Worm (Caenorhabditis elegans) whole organism, L1 larva: ENCODE data around the gene sago-1.
A peak's percentile ranks its signal among the peaks of the same experiment; 100 is the strongest.

ENCODE experiments used
- C04F5.9 ChIP-seq: sonication (generic microtip); optimal IDR thresholded peaks from 2 replicates; lab custom pipeline; 2016; ENCODE audit warnings: missing genetic modification characterization, missing compliant biosample characterization
- C16A3.4 ChIP-seq: fragments of 150-350 bp; optimal IDR thresholded peaks from 2 replicates; lab custom pipeline; 2014; ENCODE audit warnings: missing biosample characterization, missing genetic modification characterization
- C34B4.2 ChIP-seq: sonication (generic microtip); optimal IDR thresholded peaks from 2 replicates; lab custom pipeline; 2017; ENCODE audit warnings: mild to moderate bottlenecking, missing genetic modification characterization, missing compliant biosample characterization
- F16B12.6 ChIP-seq: fragments of 150-350 bp; optimal IDR thresholded peaks from 2 replicates; lab custom pipeline; 2014; ENCODE audit warnings: missing biosample characterization, missing genetic modification characterization
- Y116A8C.19 ChIP-seq: sonication (generic microtip); optimal IDR thresholded peaks from 2 replicates; lab custom pipeline; 2016; ENCODE audit warnings: missing compliant biosample characterization, missing genetic modification characterization, borderline replicate concordance
- aly-2 ChIP-seq: fragments of 150-350 bp; optimal IDR thresholded peaks from 2 replicates; lab custom pipeline; 2014; ENCODE audit warnings: missing biosample characterization, missing genetic modification characterization
- ama-1 ChIP-seq: fragments of 150-350 bp; optimal IDR thresholded peaks from 2 replicates; lab custom pipeline; 2014
- blmp-1 ChIP-seq: fragments of 150-350 bp; optimal IDR thresholded peaks from 2 replicates; lab custom pipeline; 2014; ENCODE audit warnings: missing biosample characterization, missing genetic modification characterization
- ceh-82 ChIP-seq, 3 experiments: fragments of 150-350 bp in 1 of 3; sonication (generic microtip) in 2 of 3; optimal IDR thresholded peaks; 2 replicates each; lab custom pipeline; 2014 to 2017; ENCODE audit warnings: missing biosample characterization in 3 of 3, missing genetic modification characterization in 3 of 3
- dpl-1 ChIP-seq, 3 experiments: fragments of 150-350 bp in 2 of 3; sonication (generic microtip) in 1 of 3; optimal IDR thresholded peaks; 2 replicates each; lab custom pipeline; 2014 to 2017; ENCODE audit warnings: missing biosample characterization in 3 of 3, missing genetic modification characterization in 3 of 3, missing genetic modification reagents in 3 of 3
- efl-1 ChIP-seq, 4 experiments: fragments of 150-350 bp; optimal IDR thresholded peaks in 3 of 4; peaks in 1 of 4; 1 replicate in 1 of 4; 2 replicates in 3 of 4; lab custom pipeline; 2014; ENCODE audit warnings: missing biosample characterization in 2 of 4, missing genetic modification characterization in 2 of 4, missing genetic modification reagents in 2 of 4
- egl-27 ChIP-seq, 2 experiments: fragments of 150-350 bp in 1 of 2; sonication (generic microtip); optimal IDR thresholded peaks; 3 replicates each; lab custom pipeline; 2017 to 2018; ENCODE audit warnings: missing biosample characterization in 2 of 2, missing genetic modification characterization in 2 of 2, missing genetic modification reagents in 2 of 2
- elt-2 ChIP-seq: sonication (generic microtip); optimal IDR thresholded peaks from 2 replicates; lab custom pipeline; 2016; ENCODE audit warnings: missing genetic modification characterization, mild to moderate bottlenecking, inconsistent platforms, missing compliant biosample characterization, missing genetic modification reagents
- elt-3 ChIP-seq, 6 experiments: fragments of 150-350 bp in 1 of 6; sonication (generic microtip); optimal IDR thresholded peaks; 2 replicates each; lab custom pipeline; 2017 to 2018; ENCODE audit warnings: missing biosample characterization in 6 of 6, missing genetic modification characterization in 6 of 6, inconsistent platforms in 1 of 6
- fkh-10 ChIP-seq: sonication (generic microtip); optimal IDR thresholded peaks from 2 replicates; lab custom pipeline; 2017; ENCODE audit warnings: missing biosample characterization, missing genetic modification reagents, missing genetic modification characterization
- grh-1 ChIP-seq: fragments of 200-800 bp; sonication (Bioruptor generic); IDR thresholded peaks from 2 replicates; pipeline ENCODE4 v1.3.6; 2022; ENCODE audit warnings: missing genetic modification reagents, missing genetic modification characterization, missing compliant biosample characterization
- hlh-17 ChIP-seq: fragments of 200-800 bp; sonication (Bioruptor generic); optimal IDR thresholded peaks from 2 replicates; lab custom pipeline; 2018; ENCODE audit warnings: missing genetic modification characterization, mild to moderate bottlenecking, missing compliant biosample characterization, moderate library complexity, borderline replicate concordance
- hlh-4 ChIP-seq: sonication (generic microtip); optimal IDR thresholded peaks from 2 replicates; lab custom pipeline; 2016; ENCODE audit warnings: mild to moderate bottlenecking, missing genetic modification characterization, missing compliant biosample characterization
- jun-1 ChIP-seq: fragments of 150-350 bp; optimal IDR thresholded peaks from 2 replicates; lab custom pipeline; 2014; ENCODE audit warnings: missing biosample characterization, missing genetic modification reagents, missing genetic modification characterization
- lin-14 ChIP-seq: fragments of 200-800 bp; sonication (Bioruptor generic); optimal IDR thresholded peaks from 2 replicates; lab custom pipeline; 2018; ENCODE audit warnings: mild to moderate bottlenecking, missing genetic modification characterization, moderate library complexity, missing compliant biosample characterization
- lin-35 ChIP-seq, 2 experiments: fragments of 150-350 bp; optimal IDR thresholded peaks; 2 replicates each; lab custom pipeline; 2014; ENCODE audit warnings: missing biosample characterization in 2 of 2, missing genetic modification characterization in 2 of 2, missing genetic modification reagents in 2 of 2
- lsy-2 ChIP-seq, 2 experiments: fragments of 150-350 bp; optimal IDR thresholded peaks; 2 replicates each; lab custom pipeline; 2014; ENCODE audit warnings: missing biosample characterization in 2 of 2, missing genetic modification characterization in 2 of 2
- mdl-1 ChIP-seq, 2 experiments: fragments of 150-350 bp; optimal IDR thresholded peaks; 2 replicates each; lab custom pipeline; 2014 to 2017; ENCODE audit warnings: missing biosample characterization in 2 of 2, missing genetic modification characterization in 2 of 2, inconsistent platforms in 1 of 2
- mef-2 ChIP-seq: fragments of 150-350 bp; optimal IDR thresholded peaks from 2 replicates; lab custom pipeline; 2014; ENCODE audit warnings: missing biosample characterization, missing genetic modification characterization
- mep-1 ChIP-seq: fragments of 150-350 bp; optimal IDR thresholded peaks from 2 replicates; lab custom pipeline; 2014; ENCODE audit warnings: missing biosample characterization, missing genetic modification characterization
- nhr-19 ChIP-seq: fragments of 200-800 bp; sonication (Bioruptor generic); conservative IDR thresholded peaks from 2 replicates; pipeline ENCODE4 v1.3.6; 2022; ENCODE audit warnings: missing genetic modification characterization, missing compliant biosample characterization
- nhr-20 ChIP-seq: sonication (generic microtip); optimal IDR thresholded peaks from 2 replicates; lab custom pipeline; 2016; ENCODE audit warnings: mild to moderate bottlenecking, missing genetic modification characterization, missing compliant biosample characterization
- nhr-47 ChIP-seq: sonication (generic microtip); optimal IDR thresholded peaks from 2 replicates; lab custom pipeline; 2016; ENCODE audit warnings: mild to moderate bottlenecking, missing genetic modification characterization, moderate library complexity, missing compliant biosample characterization
- nhr-71 ChIP-seq: sonication (generic microtip); optimal IDR thresholded peaks from 2 replicates; lab custom pipeline; 2016; ENCODE audit warnings: mild to moderate bottlenecking, missing genetic modification characterization, moderate library complexity, missing compliant biosample characterization
- nhr-77 ChIP-seq: fragments of 150-350 bp; optimal IDR thresholded peaks from 2 replicates; lab custom pipeline; 2014; ENCODE audit warnings: missing biosample characterization, missing genetic modification characterization
- nhr-84 ChIP-seq: sonication (generic microtip); optimal IDR thresholded peaks from 2 replicates; lab custom pipeline; 2017; ENCODE audit warnings: missing biosample characterization, missing genetic modification characterization
- nhr-85 ChIP-seq: sonication (generic microtip); peaks from one replicate; lab custom pipeline; 2016; ENCODE audit warnings: missing genetic modification characterization, inconsistent platforms, missing compliant biosample characterization
- nhr-90 ChIP-seq: sonication (generic microtip); optimal IDR thresholded peaks from 2 replicates; lab custom pipeline; 2016; ENCODE audit warnings: mild to moderate bottlenecking, missing genetic modification characterization, missing compliant biosample characterization; ENCODE audit not compliant: poor library complexity
- pax-3 ChIP-seq: fragments of 200-800 bp; sonication (Bioruptor generic); optimal IDR thresholded peaks from 2 replicates; lab custom pipeline; 2018; ENCODE audit warnings: mild to moderate bottlenecking, missing genetic modification characterization, moderate library complexity, missing compliant biosample characterization
- pqm-1 ChIP-seq: sonication (generic microtip); optimal IDR thresholded peaks from 3 replicates; lab custom pipeline; 2017; ENCODE audit warnings: missing biosample characterization, missing genetic modification characterization
- snu-23 ChIP-seq: sonication (generic microtip); optimal IDR thresholded peaks from 2 replicates; lab custom pipeline; 2016; ENCODE audit warnings: missing genetic modification characterization, missing compliant biosample characterization
- sox-4 ChIP-seq: sonication (generic microtip); optimal IDR thresholded peaks from 2 replicates; lab custom pipeline; 2016; ENCODE audit warnings: missing genetic modification characterization, missing compliant biosample characterization
- tbx-2 ChIP-seq: sonication (generic microtip); optimal IDR thresholded peaks from 2 replicates; lab custom pipeline; 2016; ENCODE audit warnings: missing genetic modification characterization, missing compliant biosample characterization
- tlp-1 ChIP-seq: fragments of 150-350 bp; optimal IDR thresholded peaks from 2 replicates; lab custom pipeline; 2014; ENCODE audit warnings: missing biosample characterization, missing genetic modification characterization
- unc-130 ChIP-seq: fragments of 150-350 bp; optimal IDR thresholded peaks from 2 replicates; lab custom pipeline; 2017; ENCODE audit warnings: missing biosample characterization, missing genetic modification characterization, inconsistent platforms
- unc-86 ChIP-seq: sonication (generic microtip); optimal IDR thresholded peaks from 2 replicates; lab custom pipeline; 2016; ENCODE audit warnings: missing genetic modification characterization, missing compliant biosample characterization
- zip-4 ChIP-seq: fragments of 200-800 bp; sonication (Bioruptor generic); optimal IDR thresholded peaks from 2 replicates; lab custom pipeline; 2018; ENCODE audit warnings: mild to moderate bottlenecking, missing genetic modification characterization, moderate library complexity, missing compliant biosample characterization
- ztf-11 ChIP-seq, 2 experiments: sonication (generic microtip); optimal IDR thresholded peaks; 2 replicates each; lab custom pipeline; 2016 to 2017; ENCODE audit warnings: missing genetic modification characterization in 2 of 2, missing biosample characterization in 1 of 2, missing compliant biosample characterization in 1 of 2

Gene sago-1

DNA sequence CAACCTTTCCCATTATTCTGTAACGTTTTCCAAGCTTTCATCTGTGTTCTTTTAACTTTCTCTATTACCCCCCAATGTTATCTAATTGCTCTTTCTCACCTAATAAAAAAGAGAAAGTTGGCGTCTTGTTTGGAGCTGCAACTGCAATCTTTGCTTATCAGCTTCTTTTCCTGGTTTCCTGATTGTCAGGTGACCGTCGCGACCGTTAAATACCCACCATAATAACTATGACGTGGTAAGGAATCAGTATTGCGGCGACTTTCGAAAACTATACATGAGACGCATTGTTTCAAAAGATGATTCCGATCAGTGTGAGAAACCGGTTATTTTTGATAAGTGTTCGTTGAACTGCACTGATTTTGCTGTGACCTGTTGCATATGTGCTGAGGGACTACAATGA is 28.4 kb upstream of the sago-1 start (continued):
- TF ChIP-seq F16B12.6 (tag; lab: Kevin White, UChicago) (no peak), tlp-1 (no peak), sox-4 (no peak), fkh-10 (GFP tag; lab: Kevin White, UChicago) (no peak), pqm-1 (tag; lab: Kevin White, UChicago) (peak; percentile 65), ceh-82 (tag; optimal IDR thresholded peaks at IDR 0.05; lab: Kevin White, UChicago) (no peak), lin-14 (peak; percentile 39)

- no peak for TF ChIP-seq sox-4
- no peak for TF ChIP-seq aly-2
- no peak for TF ChIP-seq hlh-4 (tag; lab: Kevin White, UChicago)
- TF ChIP-seq nhr-77, result peak; percentile 25
- TF ChIP-seq C34B4.2, result no peak
- peak; percentile 55 for TF ChIP-seq jun-1 (tag; lab: Kevin White, UChicago)
- peak; percentile 31 for TF ChIP-seq blmp-1
- TF ChIP-seq snu-23, result peak; percentile 57
- TF ChIP-seq dpl-1 (GFP tag; optimal IDR thresholded peaks at IDR 0.05; lab: Kevin White, UChicago), result peak in 1 of 3 experiments; percentile 23
- TF ChIP-seq zip-4 (GFP tag; lab: Kevin White, UChicago), result no peak
- TF ChIP-seq nhr-20 (tag; lab: Kevin White, UChicago), result peak; percentile 76
- peak; percentile 75 for TF ChIP-seq nhr-71 (tag; lab: Kevin White, UChicago)
- no peak for TF ChIP-seq ceh-82 (tag; optimal IDR thresholded peaks at IDR 0.05; lab: Kevin White, UChicago)
- peak; percentile 65 for TF ChIP-seq grh-1 (GFP tag; lab: Robert Waterston, UW)
- TF ChIP-seq efl-1 (optimal IDR thresholded peaks at IDR 0.05; lab: Kevin White, UChicago), result no peak
- TF ChIP-seq efl-1 (GFP tag; optimal IDR thresholded peaks at IDR 0.05 in 1 of 2; lab: Kevin White, UChicago), result peak in 1 of 2 experiments; percentile 71
- TF ChIP-seq elt-3 (tag; optimal IDR thresholded peaks at IDR 0.05; lab: Kevin White, UChicago), result peak in 5 of 6 experiments; percentile 25 to 88 (median 66)
- peak in 1 of 2 experiments; percentile 74 for TF ChIP-seq mdl-1 (tag; optimal IDR thresholded peaks at IDR 0.05; lab: Kevin White, UChicago)
- TF ChIP-seq nhr-84 (tag; lab: Kevin White, UChicago), result no peak
- TF ChIP-seq ztf-11 (tag; optimal IDR thresholded peaks at IDR 0.05; lab: Kevin White, UChicago), result no peak
- peak; percentile 91 for TF ChIP-seq nhr-85
- TF ChIP-seq mep-1, result peak; percentile 22
- TF ChIP-seq C16A3.4 (tag; lab: Kevin White, UChicago), result peak; percentile 25
- no peak for TF ChIP-seq egl-27 (tag; optimal IDR thresholded peaks at IDR 0.05; lab: Kevin White, UChicago)
- peak; percentile 74 for TF ChIP-seq nhr-90 (tag; lab: Kevin White, UChicago)
- TF ChIP-seq elt-2, result peak; percentile 95
- TF ChIP-seq mef-2 (tag; lab: Kevin White, UChicago), result no peak
- TF ChIP-seq fkh-10 (GFP tag; lab: Kevin White, UChicago), result no peak
- TF ChIP-seq lsy-2 (tag; optimal IDR thresholded peaks at IDR 0.05; lab: Kevin White, UChicago), result peak in 1 of 2 experiments; percentile 58
- TF ChIP-seq lin-35 (GFP tag; optimal IDR thresholded peaks at IDR 0.05; lab: Kevin White, UChicago), result peak in 1 of 2 experiments; percentile 75
- TF ChIP-seq unc-130, result peak; percentile 68
- TF ChIP-seq hlh-17 (GFP tag; lab: Kevin White, UChicago), result no peak
- no peak for TF ChIP-seq Y116A8C.19 (tag; lab: Kevin White, UChicago)
- TF ChIP-seq pax-3 (tag; lab: Kevin White, UChicago), result no peak
- no peak for TF ChIP-seq C04F5.9 (tag; lab: Kevin White, UChicago)
- TF ChIP-seq lin-14, result peak; percentile 69
- peak; percentile 59 for TF ChIP-seq nhr-19
- TF ChIP-seq ama-1, result peak; percentile 75
- no peak for TF ChIP-seq unc-86
- TF ChIP-seq tbx-2 (tag; lab: Kevin White, UChicago), result peak; percentile 34
- peak; percentile 3 for TF ChIP-seq nhr-47
These were observed 27.4 kb upstream of the sago-1 start, which contains the start of gene F31F7.1 for ce11 chrV:6276205-6276604. TSS of gene F31F7.1 (plus strand) at chrV:6276439.
